Fruit fly (Drosophila melanogaster): Measurements from ENCODE around the gene CG42570.

- TF ChIP-seq pad (GFP tag; optimal IDR thresholded peaks at IDR 0.05) (no peak), CG14711 (tag; optimal IDR thresholded peaks at IDR 0.05) (no peak), cnc (optimal IDR thresholded peaks at IDR 0.05) (no peak), cic (GFP tag; optimal IDR thresholded peaks at IDR 0.05) (no peak), kay (GFP tag; ENCODE audit: borderline replicate concordance) (no peak), ovo (GFP tag; optimal IDR thresholded peaks at IDR 0.05) (no peak), Clk (GFP tag; optimal IDR thresholded peaks at IDR 0.05) (no peak), tj (GFP tag; optimal IDR thresholded peaks at IDR 0.05) (no peak), CG11617 (GFP tag; optimal IDR thresholded peaks at IDR 0.05) (no peak)
Observed at dm6 chr3L:15757851-15758250, 40.2 kb downstream of the CG42570 start.
